Worm (Caenorhabditis elegans): ENCODE data around the gene sma-10.
A peak's percentile ranks its signal among the peaks of the same experiment; 100 is the strongest.

sma-10 gene

ce11 chrIV:307205-307604 is 33.0 kb downstream of the sma-10 start, which contains the start of gene swt-1:
TSS of gene swt-1 (plus strand) at chrIV:307505.
- no peak for TF ChIP-seq mab-5 (tag; optimal IDR thresholded peaks at IDR 0.05)
- TF ChIP-seq nhr-12 (tag; optimal IDR thresholded peaks at IDR 0.05) = no peak
- peak; percentile 73 for TF ChIP-seq zip-8 (tag; optimal IDR thresholded peaks at IDR 0.05)

- no peak for TF ChIP-seq flh-1 (GFP tag; optimal IDR thresholded peaks at IDR 0.05)
- no peak for TF ChIP-seq hlh-1 (tag; optimal IDR thresholded peaks at IDR 0.05)
- no peak for TF ChIP-seq blmp-1 (tag; optimal IDR thresholded peaks at IDR 0.05)
- TF ChIP-seq elt-1 (tag; optimal IDR thresholded peaks at IDR 0.05; ENCODE audit: borderline replicate concordance, insufficient read depth) = no peak
- no peak for TF ChIP-seq unc-39 (tag; optimal IDR thresholded peaks at IDR 0.05)
- TF ChIP-seq sptf-1 (tag; optimal IDR thresholded peaks at IDR 0.05) = no peak
- TF ChIP-seq ham-2 (GFP tag; optimal IDR thresholded peaks at IDR 0.05) = no peak
- no peak for TF ChIP-seq ces-1 (GFP tag; optimal IDR thresholded peaks at IDR 0.05)
- TF ChIP-seq mab-5 (tag; optimal IDR thresholded peaks at IDR 0.05) = no peak
- no peak for TF ChIP-seq elt-3 (tag; optimal IDR thresholded peaks at IDR 0.05)
Observed at ce11 chrIV:309526-309925, 35.3 kb downstream of the sma-10 start.

- TF ChIP-seq lin-13 (tag; optimal IDR thresholded peaks at IDR 0.05) = no peak
- TF ChIP-seq ces-1 (GFP tag; optimal IDR thresholded peaks at IDR 0.05) = no peak
- TF ChIP-seq unc-39 (tag; optimal IDR thresholded peaks at IDR 0.05) = no peak
- TF ChIP-seq ceh-39 (tag; optimal IDR thresholded peaks at IDR 0.05) = no peak
- TF ChIP-seq mls-2 (tag; optimal IDR thresholded peaks at IDR 0.05) = no peak
- TF ChIP-seq nhr-12 (tag; optimal IDR thresholded peaks at IDR 0.05) = no peak
- no peak for TF ChIP-seq sptf-1 (tag; optimal IDR thresholded peaks at IDR 0.05)
Observed at ce11 chrIV:313615-314014, 39.4 kb downstream of the sma-10 start, which contains the start of gene snai-1. TSS of gene snai-1 (minus strand) at chrIV:313715.

ce11 chrIV:314475-314874 is 40.3 kb downstream of the sma-10 start:
- TF ChIP-seq elt-3 (tag; optimal IDR thresholded peaks at IDR 0.05) (no peak), hlh-1 (tag; optimal IDR thresholded peaks at IDR 0.05) (peak; percentile 80), unc-120 (tag; optimal IDR thresholded peaks at IDR 0.05; ENCODE audit: poor library complexity, severe bottlenecking) (peak; percentile 44), nhr-76 (tag; optimal IDR thresholded peaks at IDR 0.05) (no peak), cnd-1 (tag; optimal IDR thresholded peaks at IDR 0.05) (no peak), snpc-4 (tag; optimal IDR thresholded peaks at IDR 0.05) (no peak), mep-1 (tag; optimal IDR thresholded peaks at IDR 0.05) (no peak)

ce11 chrIV:319654-320053 is 45.4 kb downstream of the sma-10 start:
- no peak for TF ChIP-seq blmp-1 (tag; optimal IDR thresholded peaks at IDR 0.05)
- TF ChIP-seq elt-3 (tag; optimal IDR thresholded peaks at IDR 0.05) = no peak
- TF ChIP-seq mab-5 (tag; optimal IDR thresholded peaks at IDR 0.05) = no peak
- TF ChIP-seq hlh-1 (tag; optimal IDR thresholded peaks at IDR 0.05) = no peak
- TF ChIP-seq ceh-83 (GFP tag; optimal IDR thresholded peaks at IDR 0.05) = no peak
- no peak for TF ChIP-seq cnd-1 (tag; optimal IDR thresholded peaks at IDR 0.05)
- TF ChIP-seq ztf-11 (tag; optimal IDR thresholded peaks at IDR 0.05) = no peak
- TF ChIP-seq flh-1 (GFP tag; optimal IDR thresholded peaks at IDR 0.05) = no peak
- TF ChIP-seq unc-120 (tag; optimal IDR thresholded peaks at IDR 0.05; ENCODE audit: poor library complexity, severe bottlenecking) = no peak
- no peak for TF ChIP-seq mls-2 (tag; optimal IDR thresholded peaks at IDR 0.05)
- no peak for TF ChIP-seq nhr-237 (tag; optimal IDR thresholded peaks at IDR 0.05)
- TF ChIP-seq ces-1 (GFP tag; optimal IDR thresholded peaks at IDR 0.05) = no peak
- TF ChIP-seq lsy-2 (tag; optimal IDR thresholded peaks at IDR 0.05) = no peak

- no peak for TF ChIP-seq ham-2 (GFP tag; optimal IDR thresholded peaks at IDR 0.05)
- TF ChIP-seq ces-1 (GFP tag; optimal IDR thresholded peaks at IDR 0.05) = no peak
- no peak for TF ChIP-seq ztf-11 (tag; optimal IDR thresholded peaks at IDR 0.05)
- no peak for TF ChIP-seq sptf-1 (tag; optimal IDR thresholded peaks at IDR 0.05)
- TF ChIP-seq drap-1 (GFP tag; optimal IDR thresholded peaks at IDR 0.05) = no peak
- TF ChIP-seq lsy-2 (tag; optimal IDR thresholded peaks at IDR 0.05) = no peak
- no peak for TF ChIP-seq nhr-76 (tag; optimal IDR thresholded peaks at IDR 0.05)
- TF ChIP-seq zip-8 (tag; optimal IDR thresholded peaks at IDR 0.05) = no peak
- TF ChIP-seq cnd-1 (tag; optimal IDR thresholded peaks at IDR 0.05) = no peak
- no peak for TF ChIP-seq elt-3 (tag; optimal IDR thresholded peaks at IDR 0.05)
- TF ChIP-seq hlh-1 (tag; optimal IDR thresholded peaks at IDR 0.05) = no peak
Observed at ce11 chrIV:320380-320779, 46.2 kb downstream of the sma-10 start, which contains the start of gene dsc-4. TSS of gene dsc-4 (minus strand) at chrIV:320544.

ce11 chrIV:322497-322896 is 48.3 kb downstream of the sma-10 start, which contains the start of gene grl-26:
TSS of gene grl-26 (minus strand) at chrIV:322814.
- TF ChIP-seq bed-3 (GFP tag; optimal IDR thresholded peaks at IDR 0.05) (peak; percentile 24), hlh-1 (tag; optimal IDR thresholded peaks at IDR 0.05) (peak; percentile 52), cnd-1 (tag; optimal IDR thresholded peaks at IDR 0.05) (peak; percentile 38), tbx-8 (GFP tag; optimal IDR thresholded peaks at IDR 0.05) (no peak), mls-2 (tag; optimal IDR thresholded peaks at IDR 0.05) (peak; percentile 47), M03D4.4 (tag; optimal IDR thresholded peaks at IDR 0.05) (peak; percentile 59), unc-120 (tag; optimal IDR thresholded peaks at IDR 0.05; ENCODE audit: poor library complexity, severe bottlenecking) (peak; percentile 65), elt-3 (tag; optimal IDR thresholded peaks at IDR 0.05) (no peak), ceh-83 (GFP tag; optimal IDR thresholded peaks at IDR 0.05) (peak; percentile 67), sptf-1 (tag; optimal IDR thresholded peaks at IDR 0.05) (peak; percentile 78), pha-4 (tag; optimal IDR thresholded peaks at IDR 0.05) (peak; percentile 3), drap-1 (GFP tag; optimal IDR thresholded peaks at IDR 0.05) (peak; percentile 66), ceh-39 (tag; optimal IDR thresholded peaks at IDR 0.05) (no peak), lin-32 (GFP tag; optimal IDR thresholded peaks at IDR 0.05) (peak; percentile 67), blmp-1 (tag; optimal IDR thresholded peaks at IDR 0.05) (no peak), sem-2 (GFP tag; optimal IDR thresholded peaks at IDR 0.05) (peak; percentile 38), mep-1 (tag; optimal IDR thresholded peaks at IDR 0.05) (peak; percentile 26), zip-8 (tag; optimal IDR thresholded peaks at IDR 0.05) (no peak), ceh-43 (GFP tag; optimal IDR thresholded peaks at IDR 0.05) (peak; percentile 10)

Data from whole organism, mixed stage, embryonic.